Fruit fly (Drosophila melanogaster): ENCODE results near the gene ppk17.

DNA sequence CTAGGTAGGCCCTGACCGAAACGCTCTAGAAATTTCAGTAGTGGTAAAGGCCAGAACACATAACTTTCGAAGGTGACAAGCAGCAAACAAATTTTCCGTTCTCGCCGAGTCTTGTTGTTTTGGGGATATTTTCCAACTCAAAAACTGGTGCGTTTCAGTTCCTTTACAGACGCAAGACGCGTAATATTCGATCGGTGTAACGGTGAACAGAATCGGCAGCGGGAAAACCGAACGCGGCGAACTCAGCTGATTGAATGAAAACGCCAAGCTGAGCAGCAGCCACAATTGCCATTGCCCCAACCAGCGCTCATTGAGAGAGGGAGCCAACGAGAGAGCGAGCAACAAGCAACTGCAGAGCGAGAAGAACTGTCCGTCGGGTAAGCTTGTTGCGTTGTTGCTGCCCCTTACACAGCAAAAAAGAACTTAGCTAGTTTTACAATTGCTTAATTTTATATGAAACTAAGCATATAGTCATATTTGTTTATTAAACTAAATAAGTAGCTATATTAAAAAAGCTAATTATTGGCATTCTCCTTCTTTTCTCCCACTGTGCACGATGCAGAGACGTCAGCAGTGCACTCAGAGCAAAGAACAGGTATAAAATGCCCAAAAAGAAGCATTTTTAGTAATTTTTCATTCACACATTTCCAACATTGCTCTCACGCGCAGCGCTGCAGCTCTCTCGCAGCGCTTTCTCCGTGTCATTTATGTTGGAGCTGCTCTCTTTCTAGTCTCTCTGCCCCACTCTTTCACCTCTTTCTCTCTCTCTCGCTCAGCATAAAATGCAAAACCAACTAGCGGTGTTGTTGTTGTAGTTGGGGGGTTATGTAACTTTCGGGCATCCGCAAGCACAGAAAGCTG, 44.3 kb downstream of the ppk17 start, which contains the start of the genes Cyt-c-d and CG31808:
- TF ChIP-seq woc (GFP tag; optimal IDR thresholded peaks at IDR 0.05) (peak; percentile 92), Hr78 (GFP tag; optimal IDR thresholded peaks at IDR 0.05) (no peak), CrebA (GFP tag; optimal IDR thresholded peaks at IDR 0.05; ENCODE audit: borderline replicate concordance) (peak; percentile 75), br (GFP tag; optimal IDR thresholded peaks at IDR 0.05) (peak; percentile 95), Dif (GFP tag; optimal IDR thresholded peaks at IDR 0.05; ENCODE audit: partially characterized antibody) (peak; percentile 93), psq (GFP tag; optimal IDR thresholded peaks at IDR 0.05) (peak; percentile 91), CG32264 (GFP tag; optimal IDR thresholded peaks at IDR 0.05) (peak; percentile 81), Dfd (GFP tag; optimal IDR thresholded peaks at IDR 0.05) (no peak), foxo (GFP tag; optimal IDR thresholded peaks at IDR 0.05) (peak; percentile 11 to 95), Myc (optimal IDR thresholded peaks at IDR 0.05) (no peak), Mio (GFP tag; optimal IDR thresholded peaks at IDR 0.05) (no peak), Rel (GFP tag; optimal IDR thresholded peaks at IDR 0.05) (peak; percentile 85), Rel (tag; optimal IDR thresholded peaks at IDR 0.05) (peak; percentile 64), Abd-B (GFP tag; optimal IDR thresholded peaks at IDR 0.05) (no peak), Hnf4 (GFP tag; optimal IDR thresholded peaks at IDR 0.05) (peak; percentile 93)

Measured in whole organism, wandering third instar larva.